Worm (Caenorhabditis elegans): Measurements from ENCODE around the gene ins-9.

The ins-9 gene

DNA sequence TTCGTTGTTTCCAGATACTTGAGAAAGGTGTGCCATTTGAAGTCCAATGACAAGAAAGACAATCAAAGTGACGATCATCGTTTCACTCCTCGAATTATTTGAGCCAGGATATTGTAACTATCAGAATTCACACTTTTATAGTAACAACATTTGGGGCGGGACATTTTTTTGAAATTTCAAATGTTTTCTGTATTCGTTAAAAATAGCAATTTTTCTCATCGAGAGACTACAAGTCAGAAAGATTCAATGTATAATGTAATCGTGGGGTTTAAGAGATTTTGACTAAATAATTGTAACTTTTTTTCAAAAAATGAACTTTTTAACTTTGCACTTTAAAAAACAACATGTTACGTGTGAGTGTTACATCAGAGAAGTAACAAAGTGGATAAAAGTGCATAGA, at the start of gene ins-9:
Gene ins-9 (minus strand): TSS at position 101 of the 400 bp plus-strand sequence.
- TF ChIP-seq nhr-10 (tag; optimal IDR thresholded peaks at IDR 0.05): no peak
- TF ChIP-seq peb-1 (tag; optimal IDR thresholded peaks at IDR 0.05): no peak
- TF ChIP-seq mdl-1 (tag; optimal IDR thresholded peaks at IDR 0.05): no peak
- TF ChIP-seq lin-11 (tag; optimal IDR thresholded peaks at IDR 0.05): no peak
- TF ChIP-seq elt-3 (tag; optimal IDR thresholded peaks at IDR 0.05): no peak
- no peak for TF ChIP-seq sma-9 (GFP tag; optimal IDR thresholded peaks at IDR 0.05)
- TF ChIP-seq sma-9 (tag; optimal IDR thresholded peaks at IDR 0.05): no peak
- no peak for TF ChIP-seq nhr-21 (tag; optimal IDR thresholded peaks at IDR 0.05)
- no peak for TF ChIP-seq egl-27 (tag; optimal IDR thresholded peaks at IDR 0.05)
- TF ChIP-seq nhr-129 (tag; optimal IDR thresholded peaks at IDR 0.05): no peak
- no peak for TF ChIP-seq nhr-237 (tag; optimal IDR thresholded peaks at IDR 0.05)
- no peak for TF ChIP-seq nhr-12 (tag; optimal IDR thresholded peaks at IDR 0.05)
- TF ChIP-seq ceh-82 (tag; optimal IDR thresholded peaks at IDR 0.05): no peak

DNA sequence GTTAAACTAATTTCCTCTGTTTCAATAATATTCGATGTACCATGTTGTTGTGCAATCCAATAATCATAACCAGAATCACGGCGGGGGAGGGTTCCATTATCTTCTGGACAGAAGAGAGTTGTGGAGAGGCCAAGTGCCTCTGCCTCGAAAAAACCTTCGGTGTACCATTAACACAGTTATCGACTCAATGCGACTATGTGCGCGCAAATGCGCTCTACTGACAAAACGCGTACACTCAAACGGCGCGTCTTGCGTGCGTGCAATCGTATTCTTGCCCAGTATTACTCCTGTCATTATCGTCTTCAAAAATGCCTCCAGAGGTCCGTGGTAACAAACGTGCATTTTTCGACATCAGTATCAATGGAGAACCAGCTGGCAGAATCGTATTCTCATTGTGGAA, 44.6 kb upstream of the ins-9 start, which contains the start of gene cyn-8:
Gene cyn-8 (plus strand): TSS at position 217 of the 400 bp plus-strand sequence.
- TF ChIP-seq nhr-129 (tag; optimal IDR thresholded peaks at IDR 0.05): peak; percentile 75
- peak; percentile 55 for TF ChIP-seq unc-55 (GFP tag; optimal IDR thresholded peaks at IDR 0.05)
- peak; percentile 18 for TF ChIP-seq crh-2 (tag; optimal IDR thresholded peaks at IDR 0.05)
- no peak for TF ChIP-seq nhr-23 (tag; optimal IDR thresholded peaks at IDR 0.05)
- TF ChIP-seq lin-11 (tag; optimal IDR thresholded peaks at IDR 0.05): peak; percentile 33
- no peak for TF ChIP-seq unc-39 (tag; optimal IDR thresholded peaks at IDR 0.05)
- TF ChIP-seq blmp-1 (tag; optimal IDR thresholded peaks at IDR 0.05; ENCODE audit: insufficient read depth): no peak
- peak; percentile 39 for TF ChIP-seq C34F6.9 (tag; optimal IDR thresholded peaks at IDR 0.05)
- TF ChIP-seq ztf-4 (tag; optimal IDR thresholded peaks at IDR 0.05): no peak
- TF ChIP-seq mab-5 (tag; optimal IDR thresholded peaks at IDR 0.05): no peak
- TF ChIP-seq sma-9 (GFP tag; optimal IDR thresholded peaks at IDR 0.05): no peak
- no peak for TF ChIP-seq sma-9 (tag; optimal IDR thresholded peaks at IDR 0.05)
- no peak for TF ChIP-seq nhr-237 (tag; optimal IDR thresholded peaks at IDR 0.05)
- no peak for TF ChIP-seq sem-4 (tag; optimal IDR thresholded peaks at IDR 0.05)
- no peak for TF ChIP-seq nhr-77 (tag; optimal IDR thresholded peaks at IDR 0.05)

DNA sequence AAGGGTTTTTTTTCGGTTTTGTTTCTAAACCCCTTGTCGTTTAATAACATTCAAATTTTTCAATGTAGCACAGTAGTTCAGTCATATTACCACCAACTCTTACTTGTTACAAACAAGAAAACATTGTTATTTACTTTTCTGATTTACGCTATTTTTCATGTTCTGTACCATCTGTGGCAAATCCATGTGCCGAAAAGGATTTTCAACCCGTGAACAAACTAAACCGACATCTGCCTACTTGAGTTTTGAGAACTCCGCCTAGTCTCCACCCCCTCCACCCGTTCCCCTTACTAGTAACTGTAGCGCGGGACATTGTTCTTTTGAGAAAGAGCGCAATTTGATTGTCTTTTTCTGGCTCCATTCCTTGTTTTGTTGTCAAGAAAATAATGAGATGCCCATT, 38.6 kb upstream of the ins-9 start, which contains the start of gene ensh-1:
Gene ensh-1 (plus strand): TSS at position 301 of the 400 bp plus-strand sequence.
- TF ChIP-seq sma-3 (GFP tag; optimal IDR thresholded peaks at IDR 0.05) (no peak), F13H6.1 (tag; optimal IDR thresholded peaks at IDR 0.05) (no peak), unc-62 (GFP tag; optimal IDR thresholded peaks at IDR 0.05) (no peak), mdl-1 (tag; optimal IDR thresholded peaks at IDR 0.05) (no peak), nhr-6 (tag; optimal IDR thresholded peaks at IDR 0.05) (no peak), nhr-25 (tag; optimal IDR thresholded peaks at IDR 0.05) (no peak), skn-1 (tag; optimal IDR thresholded peaks at IDR 0.05) (no peak), nhr-77 (tag; optimal IDR thresholded peaks at IDR 0.05) (no peak), unc-55 (GFP tag; optimal IDR thresholded peaks at IDR 0.05) (no peak)

DNA sequence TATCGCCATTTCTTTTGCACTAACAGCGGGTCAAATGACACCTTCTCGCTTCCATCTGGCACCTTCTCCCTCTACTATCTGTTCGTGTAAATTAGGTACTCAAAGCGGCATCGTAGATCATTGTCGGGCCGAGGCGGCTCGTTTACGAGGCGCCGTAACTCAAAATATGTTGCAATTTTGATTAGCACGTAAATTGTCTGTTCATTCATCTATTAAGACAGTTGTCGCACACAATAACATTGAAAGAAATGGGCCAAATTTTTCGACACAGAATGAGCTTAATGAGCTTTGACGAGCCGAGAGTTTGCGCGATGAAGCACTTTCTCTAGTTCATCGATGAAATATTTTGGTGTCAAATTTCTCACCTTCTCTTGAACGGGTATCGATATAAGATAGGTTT, 36.5 kb upstream of the ins-9 start:
- no peak for TF ChIP-seq blmp-1 (tag; optimal IDR thresholded peaks at IDR 0.05; ENCODE audit: insufficient read depth)
- TF ChIP-seq lin-13 (GFP tag; optimal IDR thresholded peaks at IDR 0.05): no peak
- no peak for TF ChIP-seq nhr-237 (tag; optimal IDR thresholded peaks at IDR 0.05)
- no peak for TF ChIP-seq dmd-4 (tag; optimal IDR thresholded peaks at IDR 0.05)
- no peak for TF ChIP-seq sem-4 (tag; optimal IDR thresholded peaks at IDR 0.05)
- no peak for TF ChIP-seq unc-62 (GFP tag; optimal IDR thresholded peaks at IDR 0.05)
- no peak for TF ChIP-seq nhr-11 (tag; optimal IDR thresholded peaks at IDR 0.05)
- no peak for TF ChIP-seq mdl-1 (tag; optimal IDR thresholded peaks at IDR 0.05)
- TF ChIP-seq snpc-4 (tag; optimal IDR thresholded peaks at IDR 0.05): no peak
- no peak for TF ChIP-seq ztf-11 (tag; optimal IDR thresholded peaks at IDR 0.05)
- TF ChIP-seq ceh-16 (tag; optimal IDR thresholded peaks at IDR 0.05): no peak
- no peak for TF ChIP-seq F13H6.1 (tag; optimal IDR thresholded peaks at IDR 0.05)
- no peak for TF ChIP-seq peb-1 (tag; optimal IDR thresholded peaks at IDR 0.05)
- TF ChIP-seq nhr-25 (tag; optimal IDR thresholded peaks at IDR 0.05): no peak
- TF ChIP-seq C34F6.9 (tag; optimal IDR thresholded peaks at IDR 0.05): no peak
- TF ChIP-seq nhr-77 (tag; optimal IDR thresholded peaks at IDR 0.05): no peak
- TF ChIP-seq zag-1 (tag; optimal IDR thresholded peaks at IDR 0.05): no peak

DNA sequence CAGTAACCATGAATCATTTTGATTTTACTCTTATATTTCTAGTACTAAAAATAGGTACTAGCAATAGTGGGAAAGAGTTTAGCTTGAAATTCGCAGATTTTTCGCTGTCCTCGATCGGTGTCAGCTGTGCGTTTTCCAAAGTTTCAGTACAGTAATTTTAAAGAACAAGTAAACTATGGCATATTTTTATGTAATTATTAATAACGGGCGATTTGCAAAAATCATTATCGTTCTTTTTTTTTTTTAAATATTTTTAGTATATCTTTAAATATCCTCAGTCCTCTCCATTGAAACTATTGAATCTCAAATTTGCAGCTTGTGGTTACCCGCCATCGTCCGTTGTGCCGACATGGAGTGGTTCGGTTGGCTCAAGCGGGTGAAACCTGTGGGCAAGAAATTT, 26.3 kb upstream of the ins-9 start, which contains the start of gene C13E3.1:
Gene C13E3.1 (plus strand): TSS at position 301 of the 400 bp plus-strand sequence.
- TF ChIP-seq unc-55 (GFP tag; optimal IDR thresholded peaks at IDR 0.05): no peak

Measured in whole organism, L2 larva.